Worm (Caenorhabditis elegans) whole organism, young adult: ENCODE results near the gene C17H12.37.
A peak's percentile ranks its signal among the peaks of the same experiment; 100 is the strongest.

Experiments used
- B0035.1 ChIP-seq: sonication (generic microtip); optimal IDR thresholded peaks from 2 replicates; lab custom pipeline; 2016; ENCODE audit warnings: missing genetic modification characterization, mild to moderate bottlenecking, missing compliant biosample characterization, missing genotype, missing genetic modification reagents
- B0336.3 ChIP-seq: fragments of 200-800 bp; sonication (Bioruptor generic); IDR thresholded peaks from 2 replicates; pipeline ENCODE4 v1.3.6; 2022; ENCODE audit warnings: missing genetic modification characterization, missing compliant biosample characterization
- C17E4.6 ChIP-seq: fragments of 200-800 bp; sonication (Bioruptor generic); IDR thresholded peaks from 2 replicates; pipeline ENCODE4 v1.3.6; 2022; ENCODE audit warnings: missing genetic modification reagents, missing genetic modification characterization, missing compliant biosample characterization
- D2030.7 ChIP-seq: fragments of 200-800 bp; sonication (Bioruptor generic); IDR thresholded peaks from 2 replicates; pipeline ENCODE4 v1.3.6; 2022; ENCODE audit warnings: missing genetic modification reagents, missing genetic modification characterization, missing compliant biosample characterization
- F10E7.11 ChIP-seq: sonication (generic microtip); optimal IDR thresholded peaks from 2 replicates; lab custom pipeline; 2017; ENCODE audit warnings: mild to moderate bottlenecking, missing genetic modification characterization, moderate library complexity, missing compliant biosample characterization
- F37B4.10 ChIP-seq: fragments of 200-800 bp; sonication (Bioruptor generic); IDR thresholded peaks from 2 replicates; pipeline ENCODE4 v1.3.6; 2022; ENCODE audit warnings: missing genetic modification characterization, missing compliant biosample characterization
- F55B11.4 ChIP-seq: sonication (generic microtip); optimal IDR thresholded peaks from 2 replicates; lab custom pipeline; 2016; ENCODE audit warnings: missing compliant biosample characterization, missing genetic modification characterization, borderline replicate concordance; ENCODE audit not compliant: insufficient read depth
- F57A8.1 ChIP-seq: fragments of 200-800 bp; sonication (Bioruptor generic); optimal IDR thresholded peaks from 2 replicates; lab custom pipeline; 2018; ENCODE audit warnings: mild to moderate bottlenecking, missing genetic modification characterization, moderate library complexity, missing compliant biosample characterization
- Y53F4B.3 ChIP-seq: fragments of 200-800 bp; sonication (Bioruptor generic); IDR thresholded peaks from 2 replicates; pipeline ENCODE4 v1.3.6; 2022; ENCODE audit warnings: missing genetic modification reagents, missing genetic modification characterization, missing compliant biosample characterization
- Y53G8AR.9 ChIP-seq: fragments of 200-800 bp; sonication (Bioruptor generic); conservative IDR thresholded peaks from 2 replicates; pipeline ENCODE4 v1.3.6; 2022; ENCODE audit warnings: missing genetic modification reagents, missing genetic modification characterization, missing compliant biosample characterization
- Y56A3A.18 ChIP-seq: fragments of 200-800 bp; sonication (Bioruptor generic); IDR thresholded peaks from 2 replicates; pipeline ENCODE4 v1.3.6; 2022; ENCODE audit warnings: missing genetic modification reagents, missing genetic modification characterization, missing compliant biosample characterization
- Y95B8A.8 ChIP-seq: fragments of 200-800 bp; sonication (Bioruptor generic); IDR thresholded peaks from 2 replicates; pipeline ENCODE4 v1.3.6; 2022; ENCODE audit warnings: missing genetic modification reagents, missing genetic modification characterization, missing compliant biosample characterization
- ZK185.1 ChIP-seq: sonication (generic microtip); optimal IDR thresholded peaks from 2 replicates; lab custom pipeline; 2016; ENCODE audit warnings: mild to moderate bottlenecking, missing genetic modification characterization, missing compliant biosample characterization; ENCODE audit not compliant: poor library complexity, severe bottlenecking
- aptf-3 ChIP-seq: fragments of 200-800 bp; sonication (Bioruptor generic); IDR thresholded peaks from 2 replicates; pipeline ENCODE4 v1.3.6; 2022; ENCODE audit warnings: missing genetic modification characterization, missing compliant biosample characterization
- athp-1 ChIP-seq: sonication (generic microtip); optimal IDR thresholded peaks from 2 replicates; lab custom pipeline; 2017; ENCODE audit warnings: mild to moderate bottlenecking, missing genetic modification characterization, missing compliant biosample characterization
- attf-3 ChIP-seq: fragments of 200-800 bp; sonication (Bioruptor generic); conservative IDR thresholded peaks from 2 replicates; pipeline ENCODE4 v1.3.6; 2022; ENCODE audit warnings: missing genetic modification reagents, missing genetic modification characterization, missing compliant biosample characterization
- attf-5 ChIP-seq: fragments of 200-800 bp; sonication (Bioruptor generic); optimal IDR thresholded peaks from 2 replicates; lab custom pipeline; 2018; ENCODE audit warnings: mild to moderate bottlenecking, missing genetic modification characterization, missing compliant biosample characterization
- ccch-3 ChIP-seq: fragments of 200-800 bp; sonication (Bioruptor generic); optimal IDR thresholded peaks from 2 replicates; lab custom pipeline; 2018; ENCODE audit warnings: mild to moderate bottlenecking, missing genetic modification characterization, missing compliant biosample characterization
- cebp-1 ChIP-seq, 2 experiments: fragments of 200-800 bp in 1 of 2; sonication (Bioruptor generic) in 1 of 2; sonication (generic microtip) in 1 of 2; IDR thresholded peaks in 1 of 2; optimal IDR thresholded peaks in 1 of 2; 2 replicates each; pipeline versions ENCODE4 v1.3.6 to Lab custom; 2017 to 2022; ENCODE audit warnings: missing compliant biosample characterization in 2 of 2, missing genetic modification characterization in 2 of 2, mild to moderate bottlenecking in 1 of 2, missing genetic modification reagents in 1 of 2, moderate library complexity in 1 of 2
- cebp-2 ChIP-seq: fragments of 200-800 bp; sonication (Bioruptor generic); IDR thresholded peaks from 2 replicates; pipeline ENCODE4 v1.3.6; 2022; ENCODE audit warnings: missing genetic modification characterization, missing compliant biosample characterization
- ceh-100 ChIP-seq: fragments of 200-800 bp; sonication (Bioruptor generic); IDR thresholded peaks from 2 replicates; pipeline ENCODE4 v1.3.6; 2022; ENCODE audit warnings: missing genetic modification reagents, missing genetic modification characterization, missing compliant biosample characterization
- ceh-27 ChIP-seq: fragments of 200-800 bp; sonication (Bioruptor generic); optimal IDR thresholded peaks from 2 replicates; lab custom pipeline; 2018; ENCODE audit warnings: mild to moderate bottlenecking, missing genetic modification characterization, moderate library complexity, missing compliant biosample characterization
- dox-1 ChIP-seq: fragments of 200-800 bp; sonication (Bioruptor generic); IDR thresholded peaks from 2 replicates; pipeline ENCODE4 v1.3.6; 2022; ENCODE audit warnings: missing genetic modification reagents, missing genetic modification characterization, missing compliant biosample characterization
- dpl-1 ChIP-seq: fragments of 150-350 bp; optimal IDR thresholded peaks from 2 replicates; lab custom pipeline; 2014; ENCODE audit warnings: missing biosample characterization, missing genetic modification reagents, missing genetic modification characterization
- egl-18 ChIP-seq: fragments of 200-800 bp; sonication (Bioruptor generic); IDR thresholded peaks from 2 replicates; pipeline ENCODE4 v1.3.6; 2022; ENCODE audit warnings: missing genetic modification reagents, missing genetic modification characterization, missing compliant biosample characterization
- ets-4 ChIP-seq: fragments of 200-800 bp; sonication (Bioruptor generic); optimal IDR thresholded peaks from 2 replicates; lab custom pipeline; 2018; ENCODE audit warnings: mild to moderate bottlenecking, missing genetic modification characterization, missing compliant biosample characterization
- gei-17 ChIP-seq: fragments of 200-800 bp; sonication (Bioruptor generic); optimal IDR thresholded peaks from 2 replicates; lab custom pipeline; 2018; ENCODE audit warnings: mild to moderate bottlenecking, missing genetic modification characterization, missing compliant biosample characterization
- hmg-20 ChIP-seq: fragments of 200-800 bp; sonication (Bioruptor generic); IDR thresholded peaks from 2 replicates; pipeline ENCODE4 v1.3.6; 2022; ENCODE audit warnings: missing genetic modification reagents, missing genetic modification characterization, missing compliant biosample characterization
- lag-1 ChIP-seq: fragments of 200-800 bp; sonication (Bioruptor generic); IDR thresholded peaks from 2 replicates; pipeline ENCODE4 v1.3.6; 2022; ENCODE audit warnings: missing genetic modification reagents, missing genetic modification characterization, missing compliant biosample characterization
- lin-54 ChIP-seq: fragments of 200-800 bp; sonication (Bioruptor generic); optimal IDR thresholded peaks from 2 replicates; lab custom pipeline; 2018; ENCODE audit warnings: mild to moderate bottlenecking, missing genetic modification characterization, missing compliant biosample characterization
- lsl-1 ChIP-seq: fragments of 200-800 bp; sonication (Bioruptor generic); optimal IDR thresholded peaks from 2 replicates; lab custom pipeline; 2018; ENCODE audit warnings: mild to moderate bottlenecking, missing genetic modification characterization, moderate library complexity, missing compliant biosample characterization
- madf-3 ChIP-seq: fragments of 200-800 bp; sonication (Bioruptor generic); IDR thresholded peaks from 2 replicates; pipeline ENCODE4 v1.3.6; 2022; ENCODE audit warnings: missing genetic modification reagents, missing genetic modification characterization, missing compliant biosample characterization
- madf-8 ChIP-seq: fragments of 200-800 bp; sonication (Bioruptor generic); conservative IDR thresholded peaks from 2 replicates; pipeline ENCODE4 v1.3.6; 2022; ENCODE audit warnings: missing genetic modification reagents, missing genetic modification characterization, missing compliant biosample characterization
- nfya-2 ChIP-seq: fragments of 200-800 bp; sonication (Bioruptor generic); IDR thresholded peaks from 2 replicates; pipeline ENCODE4 v1.3.6; 2022; ENCODE audit warnings: missing genetic modification reagents, missing genetic modification characterization, missing compliant biosample characterization
- nhr-120 ChIP-seq: fragments of 200-800 bp; sonication (Bioruptor generic); IDR thresholded peaks from 2 replicates; pipeline ENCODE4 v1.3.6; 2022; ENCODE audit warnings: missing genetic modification characterization, missing compliant biosample characterization
- pbrm-1 ChIP-seq: fragments of 200-800 bp; sonication (Bioruptor generic); IDR thresholded peaks from 2 replicates; pipeline ENCODE4 v1.3.6; 2022; ENCODE audit warnings: missing genetic modification reagents, missing genetic modification characterization, missing compliant biosample characterization
- pha-4 ChIP-seq: fragments of 150-350 bp; sonication (generic microtip); optimal IDR thresholded peaks from 2 replicates; lab custom pipeline; 2014; ENCODE audit warnings: missing biosample characterization, missing genetic modification reagents, missing genetic modification characterization
- repo-1 ChIP-seq: sonication (generic microtip); optimal IDR thresholded peaks from 2 replicates; lab custom pipeline; 2017; ENCODE audit warnings: mild to moderate bottlenecking, missing genetic modification characterization, missing compliant biosample characterization
- rpc-1 ChIP-seq, 2 experiments: fragments of 150-350 bp in 1 of 2; sonication (generic microtip) in 1 of 2; optimal IDR thresholded peaks; 2 replicates each; lab custom pipeline; 2014 to 2018; ENCODE audit warnings: missing biosample characterization in 1 of 2, missing genetic modification characterization in 1 of 2, missing genetic modification reagents in 1 of 2, missing genotype in 1 of 2
- sdz-38 ChIP-seq: sonication (generic microtip); optimal IDR thresholded peaks from 2 replicates; lab custom pipeline; 2016; ENCODE audit warnings: missing genotype, missing genetic modification characterization, missing compliant biosample characterization
- snpc-1.3 ChIP-seq: sonication (generic microtip); optimal IDR thresholded peaks from 2 replicates; lab custom pipeline; 2017; ENCODE audit warnings: missing genetic modification characterization, mild to moderate bottlenecking, missing compliant biosample characterization, antibody characterized with exemption, moderate library complexity, missing genotype, missing genetic modification reagents; ENCODE audit not compliant: insufficient read depth
- somi-1 ChIP-seq: fragments of 200-800 bp; sonication (Bioruptor generic); optimal IDR thresholded peaks from 2 replicates; lab custom pipeline; 2018; ENCODE audit warnings: mild to moderate bottlenecking, missing genetic modification characterization, missing compliant biosample characterization
- tbp1 ChIP-seq: fragments of 200-800 bp; sonication (Bioruptor generic); optimal IDR thresholded peaks from 2 replicates; lab custom pipeline; 2018; ENCODE audit warnings: mild to moderate bottlenecking, missing genetic modification characterization, missing compliant biosample characterization
- tbx-9 ChIP-seq: sonication (generic microtip); optimal IDR thresholded peaks from 2 replicates; lab custom pipeline; 2016; ENCODE audit warnings: borderline replicate concordance, missing genetic modification characterization, inconsistent platforms, missing compliant biosample characterization
- ztf-25 ChIP-seq: fragments of 200-800 bp; sonication (Bioruptor generic); IDR thresholded peaks from 2 replicates; pipeline ENCODE4 v1.3.6; 2022; ENCODE audit warnings: missing genetic modification reagents, missing genetic modification characterization, missing compliant biosample characterization
- ztf-28 ChIP-seq: fragments of 200-800 bp; sonication (Bioruptor generic); IDR thresholded peaks from 2 replicates; pipeline ENCODE4 v1.3.6; 2022; ENCODE audit warnings: missing genetic modification reagents, missing genetic modification characterization, missing compliant biosample characterization

Gene C17H12.37

DNA sequence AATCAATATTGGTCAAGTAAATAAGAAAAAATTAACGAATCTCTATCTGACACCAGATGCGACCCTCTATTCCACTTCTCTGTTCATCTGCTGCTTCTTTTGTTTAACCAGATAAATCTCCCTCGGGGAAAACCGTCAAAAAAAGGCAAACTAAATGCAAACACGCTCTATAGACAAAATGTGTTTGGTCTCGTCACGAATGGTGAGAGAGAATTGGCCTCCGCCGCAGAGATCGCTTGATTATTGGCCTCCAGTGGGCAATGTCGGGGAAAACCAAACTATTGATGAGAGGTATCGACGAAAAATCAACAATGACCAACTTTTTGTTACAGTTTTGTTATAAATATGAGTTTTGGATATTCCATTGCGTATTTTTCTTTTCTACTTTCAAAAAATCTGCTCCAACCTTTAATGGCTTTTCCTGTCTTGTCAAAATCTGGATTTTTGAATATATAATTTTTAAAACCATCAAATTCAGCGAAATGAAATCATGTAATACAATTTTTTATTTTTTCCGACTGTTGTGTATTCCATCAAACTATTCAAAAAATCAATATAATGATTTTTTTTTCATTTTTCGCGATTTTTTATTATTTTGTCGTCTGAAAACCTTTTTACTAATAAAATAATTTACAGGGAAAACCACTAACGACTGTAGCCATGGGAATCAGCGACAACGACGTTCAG lies 14.3 kb upstream of the C17H12.37 start, which contains the start of the genes C17H12.2 and vha-8 (continued):
- peak; percentile 84 for TF ChIP-seq pbrm-1 (GFP tag; lab: Robert Waterston, UW)
- TF ChIP-seq ccch-3 (GFP tag; lab: Kevin White, UChicago): no peak
- no peak for TF ChIP-seq F57A8.1 (GFP tag; lab: Kevin White, UChicago)
- no peak for TF ChIP-seq D2030.7
- no peak for TF ChIP-seq lsl-1 (GFP tag; lab: Kevin White, UChicago)
- TF ChIP-seq F10E7.11 (tag; lab: Kevin White, UChicago): no peak
- no peak for TF ChIP-seq C17E4.6
- no peak for TF ChIP-seq ztf-25 (GFP tag; lab: Robert Waterston, UW)
- no peak for TF ChIP-seq ztf-28
- TF ChIP-seq lag-1 (GFP tag; lab: Robert Waterston, UW): no peak
- 0 out of 2 replicates have a peak, but pooled peaks have one; percentile 42 for TF ChIP-seq attf-3 (GFP tag; lab: Robert Waterston, UW)
- peak; percentile 48 for TF ChIP-seq tbp1 (GFP tag; lab: Kevin White, UChicago)
- TF ChIP-seq repo-1 (tag; lab: Kevin White, UChicago): peak; percentile 32
- peak; percentile 91 for TF ChIP-seq ceh-27 (GFP tag; lab: Kevin White, UChicago)
- 0 out of 2 replicates have a peak, but pooled peaks have one; percentile 19 for TF ChIP-seq cebp-1 (GFP tag; IDR thresholded peaks at IDR 0.05; lab: Robert Waterston, UW)
- TF ChIP-seq cebp-1 (tag; optimal IDR thresholded peaks at IDR 0.05; lab: Kevin White, UChicago): peak; percentile 83
- TF ChIP-seq nhr-120: no peak
- TF ChIP-seq sdz-38 (tag; lab: Kevin White, UChicago): no peak
- TF ChIP-seq dpl-1: peak; percentile 4
- TF ChIP-seq madf-3 (GFP tag; lab: Robert Waterston, UW): 0 out of 2 replicates have a peak, but pooled peaks have one; percentile 6
- no peak for TF ChIP-seq F55B11.4 (tag; lab: Kevin White, UChicago)
- TF ChIP-seq madf-8 (GFP tag; lab: Robert Waterston, UW): no peak
- no peak for TF ChIP-seq Y56A3A.18 (GFP tag; lab: Robert Waterston, UW)
- TF ChIP-seq nfya-2: no peak
- TF ChIP-seq tbx-9 (tag; lab: Kevin White, UChicago): no peak
- TF ChIP-seq hmg-20 (GFP tag; lab: Robert Waterston, UW): no peak
- TF ChIP-seq cebp-2 (GFP tag; lab: Robert Waterston, UW): 0 out of 2 replicates have a peak, but pooled peaks have one; percentile 10
- TF ChIP-seq aptf-3 (GFP tag; lab: Robert Waterston, UW): no peak
- TF ChIP-seq B0336.3 (GFP tag; lab: Robert Waterston, UW): peak; percentile 67
- peak; percentile 67 for TF ChIP-seq pha-4 (tag; lab: Kevin White, UChicago)
- peak; percentile 78 for TF ChIP-seq dox-1 (GFP tag; lab: Robert Waterston, UW)
- peak; percentile 96 for TF ChIP-seq attf-5 (GFP tag; lab: Kevin White, UChicago)
- no peak for TF ChIP-seq rpc-1 (optimal IDR thresholded peaks at IDR 0.05; lab: Kevin White, UChicago)
- TF ChIP-seq rpc-1 (tag; optimal IDR thresholded peaks at IDR 0.05; lab: Kevin White, UChicago): no peak
- TF ChIP-seq B0035.1 (tag; lab: Kevin White, UChicago): no peak
- TF ChIP-seq ZK185.1 (tag; lab: Kevin White, UChicago): peak; percentile 65
- peak; percentile 73 for TF ChIP-seq somi-1 (GFP tag; lab: Kevin White, UChicago)
- TF ChIP-seq gei-17 (GFP tag; lab: Kevin White, UChicago): peak; percentile 9
- TF ChIP-seq egl-18: no peak
- no peak for TF ChIP-seq Y95B8A.8
- TF ChIP-seq snpc-1.3 (tag; lab: Kevin White, UChicago): no peak
- TF ChIP-seq athp-1 (tag; lab: Kevin White, UChicago): peak; percentile 44
- TF ChIP-seq ets-4: peak; percentile 9
- 0 out of 2 replicates have a peak, but pooled peaks have one; percentile 21 for TF ChIP-seq ceh-100 (GFP tag; lab: Robert Waterston, UW)
- TF ChIP-seq F37B4.10: no peak
- peak; percentile 80; the same call in 1 of the 2 replicates for TF ChIP-seq Y53G8AR.9 (GFP tag; lab: Robert Waterston, UW)
- no peak for TF ChIP-seq Y53F4B.3
- TF ChIP-seq lin-54 (GFP tag; lab: Kevin White, UChicago): peak; percentile 73
